Worm (Caenorhabditis elegans) whole organism, L4/young adult: Measurements from ENCODE around the gene rnh-1.2.
"Not testable (repeated sequence)": the region's sequence is repeated elsewhere in the genome, so short reads cannot be mapped to it uniquely, and the experiment has no call there.

ENCODE experiments used
- W03F9.2 ChIP-seq: fragments of 150-350 bp; optimal IDR thresholded peaks from 2 replicates; lab custom pipeline; 2014; ENCODE audit warnings: missing biosample characterization, missing genetic modification characterization
- dao-5 ChIP-seq: sonication (generic microtip); optimal IDR thresholded peaks from 2 replicates; lab custom pipeline; 2016; ENCODE audit warnings: missing genotype, missing genetic modification characterization, moderate library complexity, missing compliant biosample characterization
- him-1 ChIP-seq: sonication (generic microtip); optimal IDR thresholded peaks from 2 replicates; lab custom pipeline; 2016; ENCODE audit warnings: missing genotype, missing genetic modification reagents, missing genetic modification characterization, missing compliant biosample characterization

Gene rnh-1.2

DNA sequence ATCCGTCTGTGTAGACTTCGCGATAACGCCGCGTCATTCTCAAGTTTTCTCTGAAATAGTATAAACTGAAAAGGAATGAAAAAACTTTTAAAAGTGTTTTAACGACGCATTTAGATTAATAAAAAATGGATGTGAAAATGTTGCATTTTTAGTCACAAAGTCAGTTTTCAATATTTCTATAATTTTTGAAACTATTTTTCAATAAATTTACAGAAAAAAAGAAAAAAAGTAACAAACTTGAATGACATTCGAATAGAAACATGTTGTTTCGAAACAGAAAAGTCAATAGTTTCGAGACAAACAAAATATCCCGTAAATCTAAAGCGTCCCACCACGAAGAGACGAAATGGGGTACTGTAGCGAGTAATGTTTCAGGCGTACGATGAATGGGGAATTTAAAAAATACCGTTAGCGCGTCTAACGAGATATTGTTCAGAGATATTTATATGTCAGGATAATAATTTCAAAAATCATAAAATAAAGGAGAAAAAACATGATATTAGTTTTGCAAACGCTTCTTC lies at the start of gene rnh-1.2:
rnh-1.2 (minus strand) TSS at position 51 of the 521 bp plus-strand sequence.
- TF ChIP-seq W03F9.2 (tag; lab: Kevin White, UChicago), result no peak
- TF ChIP-seq dao-5 (tag; lab: Kevin White, UChicago), result no peak
- no peak for TF ChIP-seq him-1 (tag; lab: Kevin White, UChicago)

DNA sequence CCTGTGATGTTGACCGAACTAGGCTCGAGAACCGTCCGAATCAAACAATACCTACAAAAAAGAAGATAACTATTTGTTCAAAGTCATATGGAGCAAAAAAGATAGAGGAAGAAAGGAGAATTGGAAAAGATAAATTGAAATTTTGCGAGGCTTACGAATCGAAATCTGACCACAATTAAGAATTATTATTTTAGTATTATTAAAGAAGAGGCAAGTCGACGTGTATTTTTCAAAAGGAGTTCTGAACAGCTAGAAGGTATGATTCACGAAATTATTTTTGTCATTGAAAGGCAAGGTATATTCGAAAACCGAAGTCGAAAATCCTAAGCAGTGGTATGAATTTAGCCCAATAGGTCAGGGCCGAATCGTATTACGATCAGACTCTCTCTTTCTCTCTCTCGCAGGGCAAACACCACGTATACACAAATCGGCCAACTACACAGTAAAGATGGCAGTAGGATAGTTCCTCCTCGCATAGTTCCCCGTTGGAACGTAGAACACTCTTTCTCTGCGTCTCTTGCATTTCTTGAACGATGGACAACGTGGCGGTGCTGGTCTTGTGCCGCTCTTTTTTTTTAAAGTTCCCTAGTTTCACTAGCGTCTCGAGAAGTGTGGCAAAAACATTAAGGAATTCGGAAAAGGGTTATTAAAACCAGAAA lies 49.3 kb upstream of the rnh-1.2 start, which contains the start of gene vgln-1:
vgln-1 (minus strand) TSS at position 51 of the 659 bp plus-strand sequence.
- TF ChIP-seq W03F9.2 (tag; lab: Kevin White, UChicago) (no peak), dao-5 (tag; lab: Kevin White, UChicago) (no peak), him-1 (tag; lab: Kevin White, UChicago) (no peak)

DNA sequence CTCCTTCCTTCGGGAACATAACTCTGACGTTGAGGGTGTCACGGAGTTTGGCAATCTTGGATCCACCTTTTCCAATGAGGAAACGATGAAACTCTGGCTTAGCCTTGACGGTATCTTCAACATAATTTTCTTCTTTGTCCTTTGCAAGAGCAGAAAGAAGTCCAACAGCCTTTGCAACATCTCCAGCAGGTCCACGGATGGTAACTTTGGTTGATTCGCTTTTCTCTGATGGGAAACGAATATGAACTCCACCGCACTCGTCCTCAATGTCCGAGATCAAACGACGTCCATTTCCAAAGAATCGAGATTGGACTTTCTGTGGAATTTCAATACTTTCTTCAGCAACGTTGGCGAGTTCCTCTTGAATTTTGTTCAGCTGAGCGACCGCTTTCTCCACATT lies 46.7 kb upstream of the rnh-1.2 start:
- TF ChIP-seq him-1 (tag; lab: Kevin White, UChicago) (no peak), W03F9.2 (tag; lab: Kevin White, UChicago) (no peak), dao-5 (tag; lab: Kevin White, UChicago) (no peak)

DNA sequence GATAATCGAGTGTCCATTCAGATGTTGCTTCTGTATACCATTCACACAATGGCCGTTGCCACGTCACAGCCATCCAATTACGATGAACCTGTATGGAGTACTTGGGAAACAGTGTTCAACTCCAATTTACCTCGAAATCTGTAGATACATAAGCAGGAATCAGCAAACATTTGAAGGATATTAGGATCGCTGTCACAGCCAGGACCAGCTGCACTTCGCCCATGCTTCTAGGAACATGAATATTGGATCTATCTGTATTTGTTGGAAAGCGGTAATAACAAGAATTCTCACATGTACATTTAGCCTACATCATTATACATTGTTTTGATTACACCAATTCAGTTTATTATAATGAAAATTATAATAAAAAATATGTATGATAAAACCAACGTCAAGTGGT lies 44.4 kb upstream of the rnh-1.2 start, which contains the start of gene algn-8:
algn-8 (minus strand) TSS at position 227 of the 400 bp plus-strand sequence.
- no peak for TF ChIP-seq dao-5 (tag; lab: Kevin White, UChicago)
- TF ChIP-seq him-1 (tag; lab: Kevin White, UChicago), result no peak
- TF ChIP-seq W03F9.2 (tag; lab: Kevin White, UChicago), result no peak

DNA sequence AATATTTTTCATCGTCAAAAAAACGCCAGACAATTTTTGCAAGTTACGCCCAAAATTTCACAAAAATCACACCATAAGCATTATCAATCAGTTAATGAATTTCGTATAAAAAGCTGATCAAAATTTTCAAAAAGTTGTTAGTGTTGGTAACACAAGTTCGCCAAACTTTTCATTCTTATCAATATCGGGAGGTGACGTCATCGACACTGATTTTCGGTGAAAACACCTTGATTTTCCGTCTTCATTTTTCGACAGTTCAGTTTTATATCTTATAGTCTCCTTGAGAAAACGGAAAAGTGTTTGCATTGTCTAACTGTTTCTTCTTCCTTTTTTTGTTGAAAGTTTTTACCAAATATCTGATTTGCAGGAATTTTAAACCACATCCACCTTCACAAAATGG lies 39.0 kb upstream of the rnh-1.2 start, which contains the start of gene C08H9.15:
C08H9.15 (plus strand) TSS at position 368 of the 400 bp plus-strand sequence.
- no peak for TF ChIP-seq him-1 (tag; lab: Kevin White, UChicago)

DNA sequence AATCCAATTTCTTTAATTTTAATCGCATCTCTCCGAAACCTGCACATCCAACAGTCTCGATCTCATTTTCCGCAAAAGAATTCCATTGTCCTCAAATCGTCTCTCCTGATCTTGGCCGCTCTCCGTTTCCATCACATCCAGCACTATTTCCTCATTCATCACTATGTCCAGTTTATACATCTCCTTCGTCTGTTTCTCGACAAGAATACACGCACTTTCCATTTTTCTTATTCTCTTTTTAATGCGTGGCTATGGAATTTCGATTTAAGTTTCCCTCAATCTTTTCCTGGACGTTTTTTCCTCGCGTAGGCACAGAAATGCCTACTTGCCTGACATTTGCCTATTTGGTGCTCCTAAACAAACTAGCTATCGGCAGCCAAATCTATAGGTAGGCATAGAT lies 38.0 kb upstream of the rnh-1.2 start:
- TF ChIP-seq W03F9.2 (tag; lab: Kevin White, UChicago), result no peak
- TF ChIP-seq him-1 (tag; lab: Kevin White, UChicago), result no peak
- no peak for TF ChIP-seq dao-5 (tag; lab: Kevin White, UChicago)

DNA sequence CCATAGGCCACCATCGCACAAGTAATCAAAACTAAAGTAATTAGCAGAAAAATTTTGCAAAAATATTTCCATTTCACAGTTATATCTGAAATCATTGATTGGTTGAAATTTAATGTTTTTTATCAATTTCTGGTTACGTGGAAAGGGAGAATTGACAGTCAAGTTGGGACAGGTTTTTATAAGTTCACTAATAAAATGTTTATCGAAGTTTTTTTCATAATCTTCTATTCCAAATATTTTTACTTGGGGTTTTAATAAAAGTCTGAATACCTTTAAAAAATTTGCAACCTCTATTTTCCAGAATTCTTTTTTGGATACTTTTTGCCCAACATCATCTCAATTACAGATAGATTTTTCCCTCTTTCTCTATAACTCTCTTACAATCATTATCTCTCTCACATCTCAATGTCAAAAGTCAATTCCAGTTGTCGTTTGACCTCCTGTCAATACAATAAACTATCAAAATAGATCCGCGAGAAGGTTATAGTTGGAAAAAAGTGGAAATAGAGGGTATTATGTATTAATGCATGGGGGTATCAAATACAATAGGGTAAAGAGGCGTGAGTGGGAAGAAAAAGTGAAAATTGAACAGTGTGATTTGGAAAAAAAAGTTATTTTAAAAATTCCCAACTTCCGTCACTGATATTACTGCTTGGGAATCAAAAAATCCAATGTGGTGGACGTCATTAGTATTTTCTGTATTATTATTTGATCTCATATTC lies 32.8 kb upstream of the rnh-1.2 start, which contains the start of the genes chil-2 and ctsa-3.2:
chil-2 (minus strand) TSS at position 101 of the 722 bp plus-strand sequence.
ctsa-3.2 (plus strand) TSS at position 672 of the 722 bp plus-strand sequence.
- TF ChIP-seq dao-5 (tag; lab: Kevin White, UChicago) (no peak), him-1 (tag; lab: Kevin White, UChicago) (no peak), W03F9.2 (tag; lab: Kevin White, UChicago) (no peak)

DNA sequence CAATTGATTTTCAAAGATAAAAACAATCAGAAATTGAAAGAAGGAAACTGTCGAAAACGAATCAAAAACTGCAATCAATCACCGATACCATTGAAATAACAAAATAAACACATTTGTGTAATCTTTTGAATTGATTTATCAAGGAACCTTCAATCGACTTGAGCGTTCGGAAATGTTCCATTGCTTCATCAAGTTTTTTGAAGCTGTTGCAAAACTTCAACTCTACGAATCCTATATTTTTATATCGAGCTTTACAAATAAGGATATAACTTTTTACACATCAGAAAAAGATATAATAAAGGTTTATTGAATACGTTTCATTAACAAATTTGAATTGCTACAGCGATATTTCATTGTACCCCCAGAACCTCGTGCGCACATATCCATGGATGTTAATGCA lies 31.1 kb upstream of the rnh-1.2 start, which contains the start of gene chil-8:
chil-8 (minus strand) TSS at position 101 of the 400 bp plus-strand sequence.
- TF ChIP-seq W03F9.2 (tag; lab: Kevin White, UChicago) (no peak), dao-5 (tag; lab: Kevin White, UChicago) (no peak), him-1 (tag; lab: Kevin White, UChicago) (no peak)

DNA sequence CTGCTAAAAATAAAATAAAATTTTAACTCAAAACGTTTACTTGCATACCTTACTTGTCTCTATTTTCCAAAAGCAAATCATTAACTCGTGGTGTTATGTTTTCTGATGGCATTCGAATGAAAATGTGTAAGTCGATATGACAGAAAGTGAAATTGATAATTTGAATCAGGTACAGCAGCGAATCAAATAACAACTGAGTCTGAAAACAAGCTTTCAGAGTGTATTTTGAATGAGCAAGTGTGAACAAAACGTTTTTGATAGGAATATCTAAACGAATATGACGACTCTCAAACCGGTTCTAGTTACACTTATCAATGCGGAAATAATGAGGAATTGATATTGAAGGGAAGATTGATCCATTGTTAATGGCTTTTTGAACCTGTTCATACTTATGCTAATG lies 29.2 kb upstream of the rnh-1.2 start, which contains the start of gene chil-7:
chil-7 (minus strand) TSS at position 112 of the 400 bp plus-strand sequence.
- TF ChIP-seq him-1 (tag; lab: Kevin White, UChicago) (no peak), W03F9.2 (tag; lab: Kevin White, UChicago) (no peak), dao-5 (tag; lab: Kevin White, UChicago) (no peak)

DNA sequence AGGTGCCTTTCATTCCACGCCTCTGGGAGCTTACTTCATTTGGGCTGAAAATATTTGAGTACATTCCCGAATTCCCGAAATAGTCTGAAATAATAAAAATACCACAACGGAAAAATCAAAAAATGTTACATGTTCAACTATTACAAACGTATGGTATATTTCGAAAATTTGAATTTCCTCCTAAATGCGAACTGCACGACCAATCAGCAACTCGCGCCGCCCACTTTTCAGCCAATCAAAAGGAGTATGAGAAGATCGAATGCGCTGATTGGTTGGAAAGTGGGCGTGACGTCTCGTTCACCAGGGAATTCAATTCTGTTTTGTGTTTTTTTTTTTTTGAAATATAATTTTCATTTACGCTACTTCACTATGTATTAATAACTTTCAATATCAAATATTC lies 26.9 kb upstream of the rnh-1.2 start, which contains the start of gene old-1:
old-1 (minus strand) TSS at position 50 of the 400 bp plus-strand sequence.
- TF ChIP-seq W03F9.2 (tag; lab: Kevin White, UChicago), result no peak
- TF ChIP-seq him-1 (tag; lab: Kevin White, UChicago), result no peak
- TF ChIP-seq dao-5 (tag; lab: Kevin White, UChicago), result no peak

DNA sequence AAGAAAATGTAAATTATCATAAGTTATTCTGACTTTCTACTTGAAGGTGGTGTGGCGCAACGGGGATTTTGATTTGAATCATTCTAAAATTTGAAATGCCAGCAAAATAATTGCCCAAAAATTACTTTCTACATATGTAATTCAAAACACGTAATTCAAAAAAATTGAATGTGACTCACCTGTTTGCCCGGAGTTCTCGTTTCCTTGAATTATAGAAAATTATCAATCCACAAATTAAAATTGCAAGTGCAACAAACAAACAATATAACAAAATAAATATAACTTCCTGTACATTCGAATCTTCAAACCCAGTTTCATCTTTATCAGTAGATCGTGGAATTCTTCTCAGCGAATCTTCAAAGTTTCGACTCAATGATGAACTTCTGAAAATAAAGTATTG lies 26.4 kb upstream of the rnh-1.2 start:
- TF ChIP-seq him-1 (tag; lab: Kevin White, UChicago), result no peak
- no peak for TF ChIP-seq W03F9.2 (tag; lab: Kevin White, UChicago)
- TF ChIP-seq dao-5 (tag; lab: Kevin White, UChicago), result no peak

DNA sequence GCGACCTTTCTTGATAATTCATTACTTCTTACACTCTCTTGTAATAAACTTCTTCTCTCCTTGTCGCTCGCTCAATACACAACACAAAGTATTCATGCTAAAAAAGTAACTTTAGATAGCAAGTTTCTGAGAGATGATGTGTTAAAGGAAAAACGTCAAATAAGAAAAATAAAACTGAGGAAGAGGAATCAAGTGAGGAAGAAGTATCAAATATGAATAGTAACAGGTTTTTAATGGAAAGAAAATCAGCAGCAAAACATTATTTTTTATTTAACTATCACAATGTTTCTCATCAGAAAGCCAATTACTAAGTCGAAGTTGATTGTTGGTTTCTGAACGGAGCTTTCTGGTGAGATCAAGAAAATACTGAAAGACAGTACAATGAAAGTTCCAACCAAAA lies 24.5 kb upstream of the rnh-1.2 start, which contains the start of gene chil-1:
chil-1 (minus strand) TSS at position 101 of the 400 bp plus-strand sequence.
- not testable (repeated sequence) for TF ChIP-seq dao-5, him-1, W03F9.2 (tag; lab: Kevin White, UChicago)

DNA sequence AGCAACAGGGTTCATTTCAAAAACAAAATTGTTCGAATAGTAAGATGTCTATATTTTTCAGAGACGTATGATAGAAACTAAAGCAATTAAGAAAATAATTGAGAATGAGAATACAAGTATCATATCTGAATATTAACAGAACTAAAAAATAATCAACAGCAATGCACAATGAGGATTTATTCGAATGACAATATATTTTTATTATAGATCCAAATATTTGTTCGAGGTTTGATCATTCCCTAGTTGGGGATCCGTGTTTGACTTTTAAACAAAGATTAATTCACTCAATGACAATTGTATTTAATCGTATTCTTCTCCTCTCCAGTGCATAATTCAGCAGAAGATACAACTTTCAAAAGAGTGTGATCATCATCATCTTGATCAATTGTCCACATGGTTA lies 20.3 kb upstream of the rnh-1.2 start, which contains the start of gene C08H9.18:
C08H9.18 (minus strand) TSS at position 101 of the 400 bp plus-strand sequence.
- TF ChIP-seq dao-5 (tag; lab: Kevin White, UChicago) (no peak), W03F9.2 (tag; lab: Kevin White, UChicago) (no peak), him-1 (tag; lab: Kevin White, UChicago) (no peak)
